Worm (Caenorhabditis elegans): ENCODE measurements around the gene mec-9.

mec-9 gene

DNA sequence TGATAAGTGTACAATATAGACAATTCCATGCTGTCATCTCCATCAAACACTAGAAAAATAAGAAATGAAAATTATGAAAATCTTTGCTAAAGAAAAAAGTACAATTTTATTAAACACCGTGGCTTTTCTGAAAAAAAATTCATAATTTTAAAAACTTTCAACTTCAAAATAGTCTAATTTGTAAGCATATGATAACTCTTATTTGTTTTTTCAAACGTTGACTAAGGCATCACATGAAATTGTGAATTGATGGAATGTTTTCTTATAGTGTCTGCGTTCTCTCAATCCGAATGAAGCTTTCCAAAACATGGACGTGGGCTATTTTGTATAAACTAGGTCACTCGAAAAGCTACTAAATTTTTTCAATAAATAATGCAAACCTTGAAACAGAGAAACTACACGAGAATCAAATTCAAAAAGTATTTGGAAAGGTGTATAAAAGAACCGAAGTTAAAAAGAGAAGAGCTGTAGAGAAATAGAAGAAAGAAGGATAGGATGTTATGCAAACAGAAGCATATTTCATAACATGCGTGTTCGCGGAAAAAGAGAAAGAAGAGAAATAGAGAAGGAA is 28.9 kb downstream of the mec-9 start, which contains the start of gene clp-9:
TSS of gene clp-9 (minus strand) at position 51 of the 571 bp plus-strand sequence.
- TF ChIP-seq mep-1 (tag; optimal IDR thresholded peaks at IDR 0.05) (no peak), lsy-2 (tag; optimal IDR thresholded peaks at IDR 0.05) (no peak), sptf-1 (tag; optimal IDR thresholded peaks at IDR 0.05) (no peak), ceh-43 (GFP tag; optimal IDR thresholded peaks at IDR 0.05) (no peak), blmp-1 (tag; optimal IDR thresholded peaks at IDR 0.05) (no peak), snpc-4 (tag; optimal IDR thresholded peaks at IDR 0.05) (no peak), M03D4.4 (tag; optimal IDR thresholded peaks at IDR 0.05) (no peak), mls-2 (tag; optimal IDR thresholded peaks at IDR 0.05) (no peak), elt-1 (tag; optimal IDR thresholded peaks at IDR 0.05; ENCODE audit: borderline replicate concordance, insufficient read depth) (no peak), ztf-11 (tag; optimal IDR thresholded peaks at IDR 0.05) (no peak), nhr-12 (tag; optimal IDR thresholded peaks at IDR 0.05) (no peak), nhr-28 (tag; optimal IDR thresholded peaks at IDR 0.05) (no peak), mab-5 (tag; optimal IDR thresholded peaks at IDR 0.05) (no peak), tbx-8 (GFP tag; optimal IDR thresholded peaks at IDR 0.05) (no peak), nhr-76 (tag; optimal IDR thresholded peaks at IDR 0.05) (no peak), unc-120 (tag; optimal IDR thresholded peaks at IDR 0.05; ENCODE audit: poor library complexity, severe bottlenecking) (no peak), sem-2 (GFP tag; optimal IDR thresholded peaks at IDR 0.05) (no peak), unc-62 (GFP tag; optimal IDR thresholded peaks at IDR 0.05) (no peak), ham-2 (GFP tag; optimal IDR thresholded peaks at IDR 0.05) (no peak), ceh-39 (tag; optimal IDR thresholded peaks at IDR 0.05) (no peak)

DNA sequence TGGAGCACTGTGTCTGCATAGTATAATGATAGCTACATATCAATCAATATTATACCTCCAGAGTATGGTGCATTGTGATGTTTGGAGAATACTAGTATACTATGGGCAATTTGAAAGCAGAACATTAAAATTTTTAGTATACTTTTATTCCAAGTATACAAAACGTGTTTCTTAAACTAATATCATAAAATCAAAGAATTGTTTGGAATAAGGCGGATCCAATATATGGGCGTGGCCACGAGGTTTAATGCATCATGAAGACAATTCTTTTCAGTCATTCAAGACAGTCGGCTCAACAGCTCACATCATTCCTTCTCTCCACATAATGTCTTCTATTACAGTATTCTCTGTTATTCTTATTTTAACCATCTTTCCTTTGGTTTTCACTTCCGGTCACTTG is 35.1 kb downstream of the mec-9 start, which contains the start of gene sdz-31:
TSS of gene sdz-31 (plus strand) at position 301 of the 400 bp plus-strand sequence.
- TF ChIP-seq elt-1 (tag; optimal IDR thresholded peaks at IDR 0.05; ENCODE audit: borderline replicate concordance, insufficient read depth) (no peak), mab-5 (tag; optimal IDR thresholded peaks at IDR 0.05) (no peak), snpc-4 (tag; optimal IDR thresholded peaks at IDR 0.05) (no peak), lin-32 (GFP tag; optimal IDR thresholded peaks at IDR 0.05) (no peak), ceh-83 (GFP tag; optimal IDR thresholded peaks at IDR 0.05) (no peak), mep-1 (tag; optimal IDR thresholded peaks at IDR 0.05) (no peak), zip-8 (tag; optimal IDR thresholded peaks at IDR 0.05) (no peak), blmp-1 (tag; optimal IDR thresholded peaks at IDR 0.05) (no peak), flh-1 (GFP tag; optimal IDR thresholded peaks at IDR 0.05) (no peak), sptf-1 (tag; optimal IDR thresholded peaks at IDR 0.05) (no peak), sem-2 (GFP tag; optimal IDR thresholded peaks at IDR 0.05) (no peak), unc-120 (tag; optimal IDR thresholded peaks at IDR 0.05; ENCODE audit: poor library complexity, severe bottlenecking) (no peak), lin-13 (tag; optimal IDR thresholded peaks at IDR 0.05) (no peak), ham-2 (GFP tag; optimal IDR thresholded peaks at IDR 0.05) (no peak), ztf-11 (tag; optimal IDR thresholded peaks at IDR 0.05) (no peak), ceh-39 (tag; optimal IDR thresholded peaks at IDR 0.05) (no peak), hlh-1 (tag; optimal IDR thresholded peaks at IDR 0.05) (no peak), pha-4 (tag; optimal IDR thresholded peaks at IDR 0.05) (no peak)

ce11 chrV:9879404-9879803 is 35.5 kb downstream of the mec-9 start, which contains the start of gene srab-26:
srab-26 (minus strand) TSS chrV:9879504.
- no peak for TF ChIP-seq mab-5 (tag; optimal IDR thresholded peaks at IDR 0.05)
- TF ChIP-seq lin-13 (tag; optimal IDR thresholded peaks at IDR 0.05): no peak
- TF ChIP-seq elt-1 (tag; optimal IDR thresholded peaks at IDR 0.05; ENCODE audit: borderline replicate concordance, insufficient read depth): no peak
- TF ChIP-seq mep-1 (tag; optimal IDR thresholded peaks at IDR 0.05): no peak
- TF ChIP-seq blmp-1 (tag; optimal IDR thresholded peaks at IDR 0.05): no peak
- no peak for TF ChIP-seq cnd-1 (tag; optimal IDR thresholded peaks at IDR 0.05)
- no peak for TF ChIP-seq elt-3 (tag; optimal IDR thresholded peaks at IDR 0.05)
- TF ChIP-seq bed-3 (GFP tag; optimal IDR thresholded peaks at IDR 0.05): no peak
- no peak for TF ChIP-seq sptf-1 (tag; optimal IDR thresholded peaks at IDR 0.05)
- no peak for TF ChIP-seq ceh-83 (GFP tag; optimal IDR thresholded peaks at IDR 0.05)
- TF ChIP-seq ceh-39 (tag; optimal IDR thresholded peaks at IDR 0.05): no peak
- no peak for TF ChIP-seq ceh-43 (GFP tag; optimal IDR thresholded peaks at IDR 0.05)

DNA sequence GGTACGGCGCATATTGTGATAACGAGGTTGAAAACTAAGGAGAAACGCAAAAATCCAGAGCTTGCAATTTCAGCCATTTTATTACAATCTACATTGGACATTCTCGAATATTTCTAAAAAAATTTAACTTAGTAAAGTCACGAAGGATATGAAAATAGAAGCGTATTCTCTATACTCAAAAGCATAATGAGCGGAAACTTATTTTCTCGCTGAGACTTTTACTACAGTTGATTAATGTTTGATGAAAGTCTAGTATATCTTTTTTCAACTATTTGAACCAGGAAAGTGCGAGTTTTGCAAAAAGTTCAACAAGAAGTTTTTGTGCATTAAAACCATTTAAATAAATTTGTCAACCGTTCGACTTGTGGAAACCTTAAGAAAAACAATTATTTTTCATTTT is 43.6 kb downstream of the mec-9 start, which contains the start of gene srab-18:
TSS of gene srab-18 (minus strand) at position 101 of the 400 bp plus-strand sequence.
- no peak for TF ChIP-seq hlh-1 (tag; optimal IDR thresholded peaks at IDR 0.05)
- no peak for TF ChIP-seq sem-2 (GFP tag; optimal IDR thresholded peaks at IDR 0.05)

DNA sequence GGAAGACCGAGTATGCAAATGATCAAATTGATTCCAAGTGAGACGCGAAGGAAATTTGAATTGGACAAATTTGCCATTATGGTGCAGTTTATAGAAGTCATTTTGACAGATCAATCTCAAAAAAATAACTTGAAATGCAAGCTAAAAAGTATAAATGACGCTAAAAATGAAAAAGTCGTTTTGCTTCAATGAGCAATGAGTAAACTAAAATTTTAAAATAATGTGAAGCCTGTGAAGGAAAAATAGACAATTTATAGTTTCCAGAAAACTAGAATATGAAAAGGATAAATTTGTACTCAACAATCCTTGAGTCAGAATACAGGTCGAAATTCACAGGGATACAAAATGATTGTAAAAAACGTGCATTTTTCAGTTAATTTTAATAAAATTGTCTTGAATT is 46.6 kb downstream of the mec-9 start, which contains the start of gene srab-17:
TSS of gene srab-17 (minus strand) at position 101 of the 400 bp plus-strand sequence.
- no peak for TF ChIP-seq lin-13 (tag; optimal IDR thresholded peaks at IDR 0.05)
- no peak for TF ChIP-seq mep-1 (tag; optimal IDR thresholded peaks at IDR 0.05)
- no peak for TF ChIP-seq lsy-2 (tag; optimal IDR thresholded peaks at IDR 0.05)
- no peak for TF ChIP-seq hlh-1 (tag; optimal IDR thresholded peaks at IDR 0.05)
- TF ChIP-seq sem-2 (GFP tag; optimal IDR thresholded peaks at IDR 0.05): no peak
- TF ChIP-seq ces-1 (GFP tag; optimal IDR thresholded peaks at IDR 0.05): no peak
- TF ChIP-seq elt-3 (tag; optimal IDR thresholded peaks at IDR 0.05): no peak
- no peak for TF ChIP-seq elt-1 (tag; optimal IDR thresholded peaks at IDR 0.05; ENCODE audit: borderline replicate concordance, insufficient read depth)
- no peak for TF ChIP-seq cnd-1 (tag; optimal IDR thresholded peaks at IDR 0.05)
- TF ChIP-seq nhr-28 (tag; optimal IDR thresholded peaks at IDR 0.05): no peak
- no peak for TF ChIP-seq unc-120 (tag; optimal IDR thresholded peaks at IDR 0.05; ENCODE audit: poor library complexity, severe bottlenecking)
- no peak for TF ChIP-seq ceh-83 (GFP tag; optimal IDR thresholded peaks at IDR 0.05)
- no peak for TF ChIP-seq ceh-43 (GFP tag; optimal IDR thresholded peaks at IDR 0.05)
- TF ChIP-seq mab-5 (tag; optimal IDR thresholded peaks at IDR 0.05): no peak
- no peak for TF ChIP-seq lin-32 (GFP tag; optimal IDR thresholded peaks at IDR 0.05)
